Worm (Caenorhabditis elegans): ENCODE results near the gene slc-36.3.

DNA sequence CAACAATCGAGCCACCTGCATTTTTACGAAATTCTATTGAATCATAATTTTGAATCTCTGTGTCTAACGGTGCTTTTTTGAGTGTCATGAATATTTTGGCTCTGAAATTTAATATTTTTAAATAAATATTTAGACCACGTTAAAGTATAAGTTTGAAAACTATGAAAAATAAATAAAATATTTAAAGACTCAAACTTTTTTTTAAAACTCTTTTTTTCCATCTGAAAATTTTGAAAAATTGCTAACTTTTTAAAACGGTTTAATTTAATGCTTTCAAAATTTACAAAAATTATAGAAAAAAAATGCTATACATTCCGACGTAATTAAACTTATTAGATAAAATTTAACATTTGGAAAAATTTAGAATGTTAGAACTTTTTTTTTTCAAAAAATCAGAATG, at the start of gene slc-36.3:
- no peak for TF ChIP-seq somi-1 (GFP tag; optimal IDR thresholded peaks at IDR 0.05)
- TF ChIP-seq ama-1 (optimal IDR thresholded peaks at IDR 0.05), result no peak
- TF ChIP-seq ama-1 (GFP tag; optimal IDR thresholded peaks at IDR 0.05), result no peak
- no peak for TF ChIP-seq nfyb-1 (GFP tag; IDR thresholded peaks at IDR 0.05)
- no peak for TF ChIP-seq T07F8.4 (tag; optimal IDR thresholded peaks at IDR 0.05)
- no peak for TF ChIP-seq B0035.1 (tag; optimal IDR thresholded peaks at IDR 0.05)
- no peak for TF ChIP-seq mcd-1 (GFP tag; IDR thresholded peaks at IDR 0.05)
- TF ChIP-seq snpc-4 (GFP tag; optimal IDR thresholded peaks at IDR 0.05), result no peak
- no peak for TF ChIP-seq snpc-4 (tag; optimal IDR thresholded peaks at IDR 0.05)
- TF ChIP-seq aptf-3 (GFP tag; IDR thresholded peaks at IDR 0.05), result no peak
- no peak for TF ChIP-seq unc-62 (GFP tag; optimal IDR thresholded peaks at IDR 0.05)
- TF ChIP-seq him-1 (tag; optimal IDR thresholded peaks at IDR 0.05), result no peak
- TF ChIP-seq hlh-26 (GFP tag; conservative IDR thresholded peaks at IDR 0.05), result no peak
- no peak for TF ChIP-seq ztf-18 (tag; optimal IDR thresholded peaks at IDR 0.05)

Measured in whole organism, young adult.